Fruit fly (Drosophila melanogaster): ENCODE results near the gene CG4174.

CG4174 gene

DNA sequence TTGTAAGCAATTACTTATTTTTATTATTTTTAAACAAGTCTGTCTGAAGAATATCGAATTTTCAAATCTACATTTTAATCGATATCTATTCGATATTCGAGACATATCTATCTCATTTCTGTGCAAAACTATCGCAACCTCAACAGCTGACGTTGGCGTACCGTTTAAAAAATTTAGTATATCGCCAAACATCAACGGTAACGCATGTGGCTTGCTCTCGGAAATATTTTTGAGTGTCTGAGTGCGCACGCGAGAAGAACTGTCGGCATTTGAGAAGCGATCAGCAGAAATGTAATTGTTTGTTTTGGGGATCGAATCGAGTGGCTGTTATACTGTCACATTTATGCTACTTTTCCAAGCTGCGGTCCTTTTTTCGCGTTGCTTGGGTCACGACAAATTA, 8.0 kb upstream of the CG4174 start, which contains the start of gene MYPT-75D (continued):
- TF ChIP-seq nau (GFP tag; optimal IDR thresholded peaks at IDR 0.05) (no peak), Mad (GFP tag; optimal IDR thresholded peaks at IDR 0.05) (no peak), CG12299 (tag; optimal IDR thresholded peaks at IDR 0.05) (peak; percentile 22), CG6175 (GFP tag; IDR thresholded peaks at IDR 0.05) (no peak), jumu (GFP tag; optimal IDR thresholded peaks at IDR 0.05) (no peak), CG8089 (GFP tag; optimal IDR thresholded peaks at IDR 0.05) (peak; percentile 12), dati (GFP tag; IDR thresholded peaks at IDR 0.05) (no peak), Gsc (GFP tag; IDR thresholded peaks at IDR 0.05) (no peak), HLH4C (GFP tag; IDR thresholded peaks at IDR 0.05; ENCODE audit: partially characterized antibody) (peak; percentile 87), ase (GFP tag; IDR thresholded peaks at IDR 0.05) (no peak), bowl (GFP tag; IDR thresholded peaks at IDR 0.05) (no peak), org-1 (GFP tag; optimal IDR thresholded peaks at IDR 0.05) (no peak), CG11456 (GFP tag; IDR thresholded peaks at IDR 0.05) (no peak), CG32532 (GFP tag; IDR thresholded peaks at IDR 0.05) (peak; percentile 29; the same call in 1 of the 2 replicates), grn (GFP tag; optimal IDR thresholded peaks at IDR 0.05) (peak; percentile 47), pzg (GFP tag; optimal IDR thresholded peaks at IDR 0.05) (peak; percentile 76), lab (GFP tag; optimal IDR thresholded peaks at IDR 0.05) (peak; percentile 28), CG10565 (GFP tag; optimal IDR thresholded peaks at IDR 0.05) (no peak), Asciz (GFP tag; optimal IDR thresholded peaks at IDR 0.05) (no peak), sug (tag; optimal IDR thresholded peaks at IDR 0.05) (peak; percentile 41), Scr (GFP tag; IDR thresholded peaks at IDR 0.05; ENCODE audit: partially characterized antibody) (peak; percentile 95), az2 (GFP tag; optimal IDR thresholded peaks at IDR 0.05) (no peak), Taf1 (GFP tag; IDR thresholded peaks at IDR 0.05) (no peak), zen2 (GFP tag; IDR thresholded peaks at IDR 0.05; ENCODE audit: partially characterized antibody) (peak; percentile 91), CG10979 (tag; optimal IDR thresholded peaks at IDR 0.05) (peak; percentile 6), CG3281 (GFP tag; optimal IDR thresholded peaks at IDR 0.05) (peak; percentile 8), eyg (GFP tag; optimal IDR thresholded peaks at IDR 0.05) (peak; percentile 10), CG12769 (tag; optimal IDR thresholded peaks at IDR 0.05) (peak; percentile 73), CG18619 (GFP tag; optimal IDR thresholded peaks at IDR 0.05) (no peak), Fer2 (tag; optimal IDR thresholded peaks at IDR 0.05) (no peak), aop (GFP tag; IDR thresholded peaks at IDR 0.05) (no peak), CG9215 (GFP tag; IDR thresholded peaks at IDR 0.05) (no peak), CG17359 (tag; optimal IDR thresholded peaks at IDR 0.05) (peak; percentile 35), CG6791 (GFP tag; IDR thresholded peaks at IDR 0.05; ENCODE audit: partially characterized antibody) (peak; percentile 84), sr (GFP tag; IDR thresholded peaks at IDR 0.05) (peak; percentile 54; the same call in 1 of the 3 replicates), lov (optimal IDR thresholded peaks at IDR 0.05) (no peak), lov (GFP tag; IDR thresholded peaks at IDR 0.05) (no peak), HLH3B (GFP tag; IDR thresholded peaks at IDR 0.05) (peak; percentile 43; the same call in 1 of the 2 replicates), gro (GFP tag; optimal IDR thresholded peaks at IDR 0.05) (peak; percentile 80), CG15601 (tag; optimal IDR thresholded peaks at IDR 0.05) (peak; percentile 30), NC2α (GFP tag; optimal IDR thresholded peaks at IDR 0.05) (no peak), CG1602 (GFP tag; optimal IDR thresholded peaks at IDR 0.05) (no peak), C15 (GFP tag; IDR thresholded peaks at IDR 0.05) (no peak), CG18599 (GFP tag; optimal IDR thresholded peaks at IDR 0.05) (no peak), croc (GFP tag; conservative IDR thresholded peaks at IDR 0.05) (no peak), CG15696 (tag; optimal IDR thresholded peaks at IDR 0.05) (no peak), CG9817 (tag; optimal IDR thresholded peaks at IDR 0.05) (no peak), Doc3 (GFP tag; IDR thresholded peaks at IDR 0.05; ENCODE audit: partially characterized antibody) (peak; percentile 92), Rx (GFP tag; IDR thresholded peaks at IDR 0.05) (no peak), dmrt11E (tag; optimal IDR thresholded peaks at IDR 0.05) (no peak), Ssrp (tag; optimal IDR thresholded peaks at IDR 0.05) (no peak)

Data from whole organism, embryonic.